Worm (Caenorhabditis elegans): ENCODE data around the gene flh-3.
"Not testable (repeated sequence)": the region's sequence is repeated elsewhere in the genome, so short reads cannot be mapped to it uniquely, and the experiment has no call there.

flh-3 gene

DNA sequence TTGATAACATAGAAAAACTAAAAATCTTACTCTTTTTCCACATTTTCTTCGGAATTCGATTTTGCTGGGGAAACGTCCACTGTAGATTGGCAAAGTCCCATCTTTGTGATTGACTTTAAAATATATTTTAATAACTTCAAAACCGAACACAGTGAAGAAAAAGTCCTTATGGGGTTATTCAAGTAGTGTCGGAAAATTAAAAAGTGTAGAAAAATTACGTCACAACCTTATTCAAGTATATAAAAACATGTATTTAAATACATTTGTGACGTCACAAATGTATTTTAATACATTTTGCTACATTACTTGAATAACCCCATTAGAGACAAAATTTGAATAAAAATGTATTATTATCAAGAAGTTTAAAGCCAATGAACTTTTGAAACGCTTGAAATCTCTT, 42.9 kb downstream of the flh-3 start, which contains the start of gene F49C12.7:
Gene F49C12.7 (minus strand): TSS at position 101 of the 400 bp plus-strand sequence.
- not testable (repeated sequence) for TF ChIP-seq pax-1, ceh-22, ceh-24 (tag; optimal IDR thresholded peaks at IDR 0.05)

ce11 chrIV:9316068-9316681, 46.3 kb downstream of the flh-3 start, which contains the start of the genes F49C12.9 and rpn-7:
F49C12.9 (minus strand) TSS chrIV:9316215.
rpn-7 (plus strand) TSS chrIV:9316631.
- TF ChIP-seq unc-55 (GFP tag; optimal IDR thresholded peaks at IDR 0.05) (no peak), nfya-1 (tag; optimal IDR thresholded peaks at IDR 0.05) (peak; percentile 64), dve-1 (tag; optimal IDR thresholded peaks at IDR 0.05) (no peak), che-1 (tag; optimal IDR thresholded peaks at IDR 0.05) (peak; percentile 43), T23F11.4 (GFP tag; optimal IDR thresholded peaks at IDR 0.05) (peak; percentile 13), lim-6 (tag; optimal IDR thresholded peaks at IDR 0.05) (peak; percentile 19), ceh-48 (tag; optimal IDR thresholded peaks at IDR 0.05) (peak; percentile 59), nhr-232 (tag; optimal IDR thresholded peaks at IDR 0.05) (peak; percentile 72), pha-4 (tag; optimal IDR thresholded peaks at IDR 0.05) (no peak), ceh-18 (tag; optimal IDR thresholded peaks at IDR 0.05) (peak; percentile 34), mec-3 (tag; optimal IDR thresholded peaks at IDR 0.05; ENCODE audit: borderline replicate concordance) (no peak), C08G9.2 (tag; optimal IDR thresholded peaks at IDR 0.05) (peak; percentile 23), odd-2 (tag; optimal IDR thresholded peaks at IDR 0.05) (peak; percentile 31), fkh-10 (GFP tag; optimal IDR thresholded peaks at IDR 0.05) (no peak), ref-2 (tag; optimal IDR thresholded peaks at IDR 0.05) (peak; percentile 22), elt-2 (tag; optimal IDR thresholded peaks at IDR 0.05) (peak; percentile 82), ceh-34 (tag; optimal IDR thresholded peaks at IDR 0.05) (peak; percentile 68), C38D4.7 (GFP tag; optimal IDR thresholded peaks at IDR 0.05) (peak; percentile 61), elt-4 (tag; optimal IDR thresholded peaks at IDR 0.05) (no peak), pqm-1 (tag; optimal IDR thresholded peaks at IDR 0.05) (no peak), fkh-6 (tag; optimal IDR thresholded peaks at IDR 0.05) (peak; percentile 65), K02D7.2 (tag; optimal IDR thresholded peaks at IDR 0.05) (peak; percentile 9), nhr-11 (tag; optimal IDR thresholded peaks at IDR 0.05) (no peak), ets-4 (tag; optimal IDR thresholded peaks at IDR 0.05) (no peak), hlh-30 (tag; optimal IDR thresholded peaks at IDR 0.05; ENCODE audit: insufficient read depth) (no peak), sox-2 (GFP tag; IDR thresholded peaks at IDR 0.05) (peak; percentile 72), unc-3 (GFP tag; conservative IDR thresholded peaks at IDR 0.05) (no peak), unc-3 (tag; optimal IDR thresholded peaks at IDR 0.05) (peak; percentile 62), pag-3 (tag; optimal IDR thresholded peaks at IDR 0.05; ENCODE audit: borderline replicate concordance) (no peak), ceh-45 (GFP tag; IDR thresholded peaks at IDR 0.05) (0 out of 2 replicates have a peak, but pooled peaks have one; percentile 42), ceh-14 (tag; optimal IDR thresholded peaks at IDR 0.05) (peak; percentile 73), ztf-16 (tag; optimal IDR thresholded peaks at IDR 0.05) (peak; percentile 49), hlh-6 (tag; optimal IDR thresholded peaks at IDR 0.05) (peak; percentile 51), hlh-8 (tag; optimal IDR thresholded peaks at IDR 0.05) (no peak), ceh-2 (tag; optimal IDR thresholded peaks at IDR 0.05) (peak; percentile 62), npax-4 (tag; optimal IDR thresholded peaks at IDR 0.05) (peak; percentile 5), ceh-9 (tag; optimal IDR thresholded peaks at IDR 0.05) (no peak), F13H6.1 (tag; optimal IDR thresholded peaks at IDR 0.05) (peak; percentile 35), K09A11.1 (tag; optimal IDR thresholded peaks at IDR 0.05; ENCODE audit: insufficient read depth) (peak; percentile 81), Y22D7AL.16 (tag; optimal IDR thresholded peaks at IDR 0.05) (no peak), hlh-13 (GFP tag; optimal IDR thresholded peaks at IDR 0.05) (no peak), eyg-1 (tag; optimal IDR thresholded peaks at IDR 0.05) (peak; percentile 28), ceh-30 (tag; optimal IDR thresholded peaks at IDR 0.05) (no peak), pat-9 (tag; optimal IDR thresholded peaks at IDR 0.05) (peak; percentile 64), fax-1 (tag; optimal IDR thresholded peaks at IDR 0.05) (peak; percentile 43), zip-5 (tag; optimal IDR thresholded peaks at IDR 0.05) (peak; percentile 44), ceh-24 (tag; optimal IDR thresholded peaks at IDR 0.05) (no peak), tbx-7 (tag; optimal IDR thresholded peaks at IDR 0.05) (no peak)

All from whole organism, late embryonic.